Fruit fly (Drosophila melanogaster): ENCODE measurements around the gene Blos4.

DNA sequence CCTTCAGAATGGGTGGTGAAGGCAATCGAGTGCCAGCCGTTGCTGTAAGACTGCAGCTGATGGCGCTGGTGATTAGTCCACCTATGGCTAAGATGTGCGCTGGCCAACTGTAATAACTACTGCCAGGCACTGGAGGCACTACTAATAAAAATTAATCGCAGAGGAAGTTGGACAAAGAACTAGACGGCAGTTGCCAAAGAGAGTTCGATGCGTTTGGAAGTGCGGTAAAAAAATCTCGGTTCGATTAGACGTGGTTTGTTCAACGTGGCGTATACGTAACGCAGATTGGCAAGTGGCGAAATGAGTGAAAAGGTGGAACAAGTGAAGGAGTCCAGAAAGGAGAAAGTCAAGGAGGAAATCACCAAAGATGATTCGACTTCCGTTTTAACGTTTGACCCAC is 43.7 kb upstream of the Blos4 start, which contains the start of gene tna:
- TF ChIP-seq Eip93F (GFP tag; optimal IDR thresholded peaks at IDR 0.05) (no peak), CG9139 (GFP tag; optimal IDR thresholded peaks at IDR 0.05) (no peak), fd59A (GFP tag; optimal IDR thresholded peaks at IDR 0.05) (no peak), Eip78C (GFP tag) (no peak), CG8119 (GFP tag; IDR thresholded peaks at IDR 0.05) (no peak), CG11762 (GFP tag; optimal IDR thresholded peaks at IDR 0.05; ENCODE audit: insufficient read depth) (no peak), acj6 (GFP tag; optimal IDR thresholded peaks at IDR 0.05) (no peak), CG3032 (tag; optimal IDR thresholded peaks at IDR 0.05) (no peak), Sox14 (GFP tag; optimal IDR thresholded peaks at IDR 0.05) (no peak), OdsH (GFP tag; optimal IDR thresholded peaks at IDR 0.05) (no peak), Hr39 (GFP tag; optimal IDR thresholded peaks at IDR 0.05) (no peak), Eip75B (GFP tag; optimal IDR thresholded peaks at IDR 0.05) (no peak), topi (GFP tag; optimal IDR thresholded peaks at IDR 0.05) (no peak), CG34406 (GFP tag; optimal IDR thresholded peaks at IDR 0.05) (no peak)
